Worm (Caenorhabditis elegans) whole organism, late embryonic: ENCODE results near the gene col-9.

Experiments
- C38D4.7 ChIP-seq: fragments of 200-800 bp; sonication (Bioruptor generic); optimal IDR thresholded peaks from 2 replicates; lab custom pipeline; 2018; ENCODE audit warnings: mild to moderate bottlenecking, missing genetic modification characterization, moderate library complexity, missing compliant biosample characterization
- K02D7.2 ChIP-seq: sonication (generic microtip); optimal IDR thresholded peaks from 2 replicates; lab custom pipeline; 2017; ENCODE audit warnings: mild to moderate bottlenecking, missing genetic modification characterization, missing compliant biosample characterization
- ahr-1 ChIP-seq: sonication (generic microtip); optimal IDR thresholded peaks from 2 replicates; lab custom pipeline; 2016; ENCODE audit warnings: missing genetic modification characterization, missing compliant biosample characterization
- ceh-14 ChIP-seq: sonication (generic microtip); optimal IDR thresholded peaks from 2 replicates; lab custom pipeline; 2016; ENCODE audit warnings: missing genotype, missing genetic modification characterization, missing compliant biosample characterization
- ceh-2 ChIP-seq: sonication (generic microtip); optimal IDR thresholded peaks from 2 replicates; lab custom pipeline; 2016; ENCODE audit warnings: missing genotype, missing genetic modification characterization, missing compliant biosample characterization
- ceh-24 ChIP-seq: sonication (generic microtip); optimal IDR thresholded peaks from 2 replicates; lab custom pipeline; 2016; ENCODE audit warnings: mild to moderate bottlenecking, missing genetic modification characterization, missing compliant biosample characterization
- ceh-45 ChIP-seq: fragments of 200-800 bp; sonication (Bioruptor generic); IDR thresholded peaks from 2 replicates; pipeline ENCODE4 v1.3.6; 2022; ENCODE audit warnings: missing genetic modification reagents, missing genetic modification characterization, missing compliant biosample characterization
- eyg-1 ChIP-seq: sonication (generic microtip); optimal IDR thresholded peaks from 2 replicates; lab custom pipeline; 2016; ENCODE audit warnings: missing genotype, missing genetic modification characterization, missing compliant biosample characterization
- hlh-6 ChIP-seq: sonication (generic microtip); optimal IDR thresholded peaks from 2 replicates; lab custom pipeline; 2016; ENCODE audit warnings: missing genotype, missing genetic modification characterization, missing compliant biosample characterization
- nhr-11 ChIP-seq: fragments of 150-350 bp; optimal IDR thresholded peaks from 2 replicates; lab custom pipeline; 2014; ENCODE audit warnings: missing biosample characterization, missing genetic modification characterization
- pha-4 ChIP-seq: fragments of 150-350 bp; optimal IDR thresholded peaks from 2 replicates; lab custom pipeline; 2018; ENCODE audit warnings: missing biosample characterization, missing genetic modification reagents, missing genetic modification characterization
- ztf-16 ChIP-seq: sonication (generic microtip); optimal IDR thresholded peaks from 2 replicates; lab custom pipeline; 2017; ENCODE audit warnings: missing genetic modification characterization, missing compliant biosample characterization

ce11 chrX:13615181-13615580, 25.3 kb downstream of the col-9 start:
- no peak for TF ChIP-seq C38D4.7
- no peak for TF ChIP-seq ceh-24 (tag; lab: Kevin White, UChicago)
- TF ChIP-seq ceh-2 (tag; lab: Kevin White, UChicago) = no peak
- no peak for TF ChIP-seq ceh-45 (GFP tag; lab: Robert Waterston, UW)
- no peak for TF ChIP-seq K02D7.2 (tag; lab: Kevin White, UChicago)
- no peak for TF ChIP-seq hlh-6 (tag; lab: Kevin White, UChicago)
- TF ChIP-seq eyg-1 (tag; lab: Kevin White, UChicago) = no peak
- TF ChIP-seq nhr-11 (tag; lab: Kevin White, UChicago) = no peak
- TF ChIP-seq ztf-16 (tag; lab: Kevin White, UChicago) = no peak
- no peak for TF ChIP-seq ahr-1
- TF ChIP-seq pha-4 (tag; lab: Kevin White, UChicago) = no peak
- no peak for TF ChIP-seq ceh-14
